Worm (Caenorhabditis elegans): ENCODE measurements around the gene F21A3.2.
A peak's percentile ranks its signal among the peaks of the same experiment; 100 is the strongest.

Gene F21A3.2

DNA sequence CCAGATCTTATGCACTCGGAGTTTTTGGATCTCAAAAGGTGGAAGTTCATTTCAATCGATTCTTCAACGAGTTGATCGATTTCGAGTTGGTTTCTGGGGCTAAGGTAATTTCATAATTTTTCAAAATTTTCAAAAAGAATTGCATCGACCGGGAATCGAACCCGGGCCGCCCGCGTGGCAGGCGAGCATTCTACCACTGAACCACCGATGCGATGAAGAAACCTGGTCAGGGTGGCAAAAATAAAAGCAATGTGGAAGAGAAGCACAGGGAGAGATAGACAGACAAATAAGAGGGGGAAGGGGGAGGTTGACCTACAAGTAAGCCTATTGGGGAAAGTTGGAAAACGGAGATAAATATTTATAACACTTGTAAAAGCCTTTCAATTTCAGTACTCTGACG, 28.7 kb downstream of the F21A3.2 start:
- TF ChIP-seq nhr-12 (tag; optimal IDR thresholded peaks at IDR 0.05) (no peak), lin-15B (tag; optimal IDR thresholded peaks at IDR 0.05) (no peak), sea-2 (GFP tag; optimal IDR thresholded peaks at IDR 0.05) (no peak), ceh-28 (tag; optimal IDR thresholded peaks at IDR 0.05) (no peak), nhr-77 (tag; optimal IDR thresholded peaks at IDR 0.05) (no peak), lsy-12 (tag; optimal IDR thresholded peaks at IDR 0.05) (no peak), hmg-11 (tag; optimal IDR thresholded peaks at IDR 0.05) (no peak), elt-2 (tag; optimal IDR thresholded peaks at IDR 0.05) (peak; percentile 52), ceh-16 (tag; optimal IDR thresholded peaks at IDR 0.05) (peak; percentile 2), jun-1 (tag; optimal IDR thresholded peaks at IDR 0.05) (no peak), ceh-82 (tag; optimal IDR thresholded peaks at IDR 0.05) (no peak), elt-3 (tag; optimal IDR thresholded peaks at IDR 0.05) (no peak), pha-4 (tag; optimal IDR thresholded peaks at IDR 0.05) (no peak), pqm-1 (tag; optimal IDR thresholded peaks at IDR 0.05) (peak; percentile 34), lin-39 (tag; optimal IDR thresholded peaks at IDR 0.05) (peak; percentile 8), ztf-4 (tag; optimal IDR thresholded peaks at IDR 0.05) (no peak)

DNA sequence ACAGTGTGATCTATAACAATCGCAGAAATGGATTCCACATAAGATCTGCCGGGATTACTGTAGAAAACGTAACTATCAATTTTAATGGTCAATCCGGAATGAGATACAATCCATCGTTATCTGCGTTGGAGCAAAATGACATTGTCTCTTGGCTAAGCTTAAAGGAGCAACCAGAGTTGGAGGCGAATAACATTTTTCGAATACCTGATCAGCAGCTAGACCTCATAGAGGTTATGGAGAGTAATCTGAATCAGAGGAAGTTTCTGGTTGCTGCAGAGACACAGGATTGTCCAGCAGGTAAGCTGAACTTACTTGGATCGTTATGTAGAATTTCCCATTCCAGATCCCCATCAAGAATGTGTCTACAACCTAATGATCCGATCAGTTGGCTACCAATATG, 30.2 kb downstream of the F21A3.2 start:
- no peak for TF ChIP-seq elt-3 (tag; optimal IDR thresholded peaks at IDR 0.05)
- TF ChIP-seq nhr-11 (tag; optimal IDR thresholded peaks at IDR 0.05): no peak
- TF ChIP-seq nhr-77 (tag; optimal IDR thresholded peaks at IDR 0.05): no peak

DNA sequence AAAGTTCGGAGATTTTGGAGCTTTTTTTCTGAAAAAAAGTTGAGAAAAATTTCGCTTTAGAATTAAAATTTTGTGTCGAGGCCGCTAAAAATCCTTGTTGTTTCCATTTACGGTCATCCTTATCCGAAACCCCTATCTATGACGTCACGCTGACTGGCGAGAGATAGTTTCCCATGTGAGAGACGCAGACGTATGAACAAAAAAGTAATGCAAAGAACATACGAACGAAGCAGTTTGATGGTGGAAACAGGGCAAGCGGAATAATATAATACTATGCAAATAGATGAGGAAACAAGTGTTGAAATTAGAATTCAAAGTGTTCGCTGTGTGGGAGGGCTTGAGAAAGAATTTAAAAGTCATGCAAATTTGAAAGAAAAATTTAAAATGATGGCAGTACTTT, 34.7 kb downstream of the F21A3.2 start:
- TF ChIP-seq unc-39 (tag; optimal IDR thresholded peaks at IDR 0.05): no peak
- no peak for TF ChIP-seq aly-2 (tag; optimal IDR thresholded peaks at IDR 0.05)
- TF ChIP-seq jun-1 (tag; optimal IDR thresholded peaks at IDR 0.05): no peak
- no peak for TF ChIP-seq snpc-4 (tag; optimal IDR thresholded peaks at IDR 0.05)
- peak; percentile 31 for TF ChIP-seq elt-2 (tag; optimal IDR thresholded peaks at IDR 0.05)
- TF ChIP-seq pqm-1 (tag; optimal IDR thresholded peaks at IDR 0.05): peak; percentile 19
- no peak for TF ChIP-seq ceh-16 (tag; optimal IDR thresholded peaks at IDR 0.05)

DNA sequence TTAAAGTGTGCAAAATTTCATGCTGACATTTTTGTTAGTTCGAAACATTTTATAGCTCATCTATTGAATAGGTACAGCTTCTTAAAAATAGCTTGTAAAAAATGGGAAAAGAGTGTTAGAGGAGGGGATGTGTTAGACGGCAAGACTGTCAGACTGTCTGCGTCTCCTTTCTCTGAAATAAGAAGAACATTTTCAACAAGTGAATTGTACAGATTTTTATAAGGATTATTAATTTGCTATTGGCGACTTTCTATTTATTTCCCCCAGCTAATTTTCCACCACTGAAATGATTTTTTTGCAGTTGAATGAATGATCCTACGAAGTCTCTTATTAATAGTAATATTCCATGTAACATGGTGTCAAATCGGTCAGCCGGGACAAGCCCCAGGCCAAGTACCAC, 35.3 kb downstream of the F21A3.2 start, which contains the start of gene C06B8.7:
Gene C06B8.7, plus strand, starts transcription at position 301 of the 400 bp plus-strand sequence.
- TF ChIP-seq nhr-76 (tag; optimal IDR thresholded peaks at IDR 0.05) (no peak), daf-12 (tag; optimal IDR thresholded peaks at IDR 0.05) (no peak), ama-1 (optimal IDR thresholded peaks at IDR 0.05) (no peak)

DNA sequence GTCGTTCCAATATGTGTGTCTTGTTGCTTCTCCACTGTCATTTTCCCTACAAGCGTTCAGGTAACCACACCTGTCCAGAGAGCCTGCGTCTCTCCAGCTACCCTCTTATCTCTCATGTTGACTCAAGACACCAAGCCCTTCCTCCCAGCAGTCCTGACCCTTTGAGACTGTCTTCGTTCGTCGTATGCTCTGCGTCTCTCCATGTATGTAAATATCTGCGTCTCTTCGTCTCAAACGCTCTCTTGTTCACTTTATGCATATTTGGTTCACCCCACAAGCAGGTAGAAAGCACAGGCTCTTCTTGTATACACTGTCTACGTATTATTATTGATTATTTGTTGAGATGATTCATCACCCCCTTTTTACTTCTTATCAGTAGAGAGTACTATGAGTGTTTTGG, 36.0 kb downstream of the F21A3.2 start:
- TF ChIP-seq R02D3.7 (tag; optimal IDR thresholded peaks at IDR 0.05) (no peak), snpc-4 (tag; optimal IDR thresholded peaks at IDR 0.05) (no peak), ZK546.5 (tag; optimal IDR thresholded peaks at IDR 0.05) (no peak), skn-1 (tag; optimal IDR thresholded peaks at IDR 0.05) (no peak), mdl-1 (tag; optimal IDR thresholded peaks at IDR 0.05) (no peak), unc-39 (tag; optimal IDR thresholded peaks at IDR 0.05) (no peak), nhr-43 (tag; optimal IDR thresholded peaks at IDR 0.05; ENCODE audit: poor library complexity, severe bottlenecking) (no peak), unc-62 (GFP tag; optimal IDR thresholded peaks at IDR 0.05) (no peak), tbx-2 (tag; optimal IDR thresholded peaks at IDR 0.05) (no peak), egl-5 (tag; optimal IDR thresholded peaks at IDR 0.05) (no peak), nhr-237 (tag; optimal IDR thresholded peaks at IDR 0.05) (no peak), pha-4 (tag; optimal IDR thresholded peaks at IDR 0.05) (peak; percentile 99), nhr-23 (tag; optimal IDR thresholded peaks at IDR 0.05) (no peak), mml-1 (tag; optimal IDR thresholded peaks at IDR 0.05) (no peak), fos-1 (tag; optimal IDR thresholded peaks at IDR 0.05) (no peak), nhr-67 (tag; optimal IDR thresholded peaks at IDR 0.05) (no peak), ceh-16 (tag; optimal IDR thresholded peaks at IDR 0.05) (no peak), zag-1 (tag; optimal IDR thresholded peaks at IDR 0.05) (no peak), elt-1 (tag; optimal IDR thresholded peaks at IDR 0.05) (no peak), jun-1 (tag; optimal IDR thresholded peaks at IDR 0.05) (peak; percentile 84), aly-2 (tag; optimal IDR thresholded peaks at IDR 0.05) (no peak), egl-27 (tag; optimal IDR thresholded peaks at IDR 0.05) (no peak), hmg-11 (tag; optimal IDR thresholded peaks at IDR 0.05) (no peak), fkh-10 (GFP tag; optimal IDR thresholded peaks at IDR 0.05) (no peak), nhr-25 (tag; optimal IDR thresholded peaks at IDR 0.05) (no peak), nfya-1 (tag; optimal IDR thresholded peaks at IDR 0.05; ENCODE audit: insufficient read depth) (no peak), nhr-77 (tag; optimal IDR thresholded peaks at IDR 0.05) (no peak), pqm-1 (tag; optimal IDR thresholded peaks at IDR 0.05) (peak; percentile 95), nhr-12 (tag; optimal IDR thresholded peaks at IDR 0.05) (no peak), ceh-9 (tag; optimal IDR thresholded peaks at IDR 0.05) (no peak), nhr-76 (tag; optimal IDR thresholded peaks at IDR 0.05) (no peak), eor-1 (tag; optimal IDR thresholded peaks at IDR 0.05) (no peak), nhr-28 (tag; optimal IDR thresholded peaks at IDR 0.05) (no peak), ama-1 (optimal IDR thresholded peaks at IDR 0.05) (no peak), ceh-82 (tag; optimal IDR thresholded peaks at IDR 0.05) (no peak), daf-12 (tag; optimal IDR thresholded peaks at IDR 0.05) (no peak)

All from whole organism, L3 larva.